Worm (Caenorhabditis elegans): ENCODE data around the gene thoc-2.

The thoc-2 gene

ce11 chrIII:6420995-6421404 lies 53.2 kb downstream of the thoc-2 start:
- TF ChIP-seq mdl-1 (tag; optimal IDR thresholded peaks at IDR 0.05) = peak; percentile 68 to 98
- TF ChIP-seq nhr-77 (tag; optimal IDR thresholded peaks at IDR 0.05) = peak; percentile 60
- TF ChIP-seq isw-1 (GFP tag; IDR thresholded peaks at IDR 0.05) = peak; percentile 87
- TF ChIP-seq zip-4 (GFP tag; optimal IDR thresholded peaks at IDR 0.05) = peak; percentile 77
- TF ChIP-seq jun-1 (tag; optimal IDR thresholded peaks at IDR 0.05) = peak; percentile 90
- TF ChIP-seq lin-35 (GFP tag; optimal IDR thresholded peaks at IDR 0.05) = peak; percentile 76 to 81
- no peak for TF ChIP-seq zag-1 (tag; optimal IDR thresholded peaks at IDR 0.05)
- peak; percentile 77 for TF ChIP-seq fkh-4 (tag; optimal IDR thresholded peaks at IDR 0.05; ENCODE audit: borderline replicate concordance)
- no peak for TF ChIP-seq nhr-28 (tag; optimal IDR thresholded peaks at IDR 0.05)
- peak; percentile 31 for TF ChIP-seq F16B12.6 (tag; optimal IDR thresholded peaks at IDR 0.05)
- TF ChIP-seq Y116A8C.19 (tag; optimal IDR thresholded peaks at IDR 0.05; ENCODE audit: borderline replicate concordance) = no peak
- TF ChIP-seq lsy-2 (tag; optimal IDR thresholded peaks at IDR 0.05) = peak; percentile 81 to 88
- TF ChIP-seq ceh-63 (GFP tag; optimal IDR thresholded peaks at IDR 0.05) = no peak
- peak; percentile 22 for TF ChIP-seq nhr-237 (tag; optimal IDR thresholded peaks at IDR 0.05)
- TF ChIP-seq grh-1 (GFP tag; IDR thresholded peaks at IDR 0.05) = peak; percentile 92
- peak; percentile 87 for TF ChIP-seq egl-13 (tag; optimal IDR thresholded peaks at IDR 0.05)
- TF ChIP-seq lin-13 (GFP tag; optimal IDR thresholded peaks at IDR 0.05) = peak; percentile 63
- peak; percentile 80 for TF ChIP-seq sox-4 (tag; optimal IDR thresholded peaks at IDR 0.05)
- TF ChIP-seq nhr-19 (GFP tag; conservative IDR thresholded peaks at IDR 0.05) = peak; percentile 96
- TF ChIP-seq unc-62 (GFP tag; optimal IDR thresholded peaks at IDR 0.05) = no peak
- peak; percentile 80 for TF ChIP-seq ceh-88 (GFP tag; IDR thresholded peaks at IDR 0.05)
- peak; percentile 99 for TF ChIP-seq nhr-71 (tag; optimal IDR thresholded peaks at IDR 0.05)
- peak; percentile 51 to 73 for TF ChIP-seq egl-27 (tag; optimal IDR thresholded peaks at IDR 0.05)
- peak; percentile 85 for TF ChIP-seq unc-98 (GFP tag; IDR thresholded peaks at IDR 0.05)
- peak in 3 of 6 experiments; percentile 20 to 85 (median 78) for TF ChIP-seq elt-3 (tag; optimal IDR thresholded peaks at IDR 0.05)
- TF ChIP-seq elt-2 (tag; optimal IDR thresholded peaks at IDR 0.05) = peak; percentile 95
- TF ChIP-seq sptf-1 (tag; optimal IDR thresholded peaks at IDR 0.05) = no peak
- TF ChIP-seq nhr-85 (tag) = peak; percentile 99
- TF ChIP-seq alr-1 (tag; optimal IDR thresholded peaks at IDR 0.05; ENCODE audit: borderline replicate concordance) = no peak
- peak; percentile 73 for TF ChIP-seq snpc-4 (tag; optimal IDR thresholded peaks at IDR 0.05)
- TF ChIP-seq lin-15B (tag; optimal IDR thresholded peaks at IDR 0.05) = no peak
- TF ChIP-seq blmp-1 (tag; optimal IDR thresholded peaks at IDR 0.05) = peak; percentile 54
- peak; percentile 24 for TF ChIP-seq vab-15 (tag; optimal IDR thresholded peaks at IDR 0.05)
- no peak for TF ChIP-seq ceh-90 (tag; optimal IDR thresholded peaks at IDR 0.05)
- TF ChIP-seq C34B4.2 (tag; optimal IDR thresholded peaks at IDR 0.05) = peak; percentile 53
- peak; percentile 59 to 72 (median 69) for TF ChIP-seq dpl-1 (GFP tag; optimal IDR thresholded peaks at IDR 0.05)
- TF ChIP-seq pqm-1 (tag; optimal IDR thresholded peaks at IDR 0.05) = no peak
- peak; percentile 69 for TF ChIP-seq mef-2 (tag; optimal IDR thresholded peaks at IDR 0.05)
- TF ChIP-seq C04F5.9 (tag; optimal IDR thresholded peaks at IDR 0.05) = peak; percentile 76
- TF ChIP-seq nhr-84 (tag; optimal IDR thresholded peaks at IDR 0.05) = no peak
- peak in 1 of 2 experiments; percentile 89 for TF ChIP-seq ztf-11 (tag; optimal IDR thresholded peaks at IDR 0.05)
- peak; percentile 91 for TF ChIP-seq xbp-1 (tag; optimal IDR thresholded peaks at IDR 0.05)
- peak; percentile 98 for TF ChIP-seq nhr-90 (tag; optimal IDR thresholded peaks at IDR 0.05; ENCODE audit: poor library complexity)
- TF ChIP-seq lin-39 (tag; optimal IDR thresholded peaks at IDR 0.05) = peak; percentile 67
- TF ChIP-seq fos-1 (tag; optimal IDR thresholded peaks at IDR 0.05) = peak; percentile 60
- peak; percentile 96 for TF ChIP-seq swsn-7 (tag; optimal IDR thresholded peaks at IDR 0.05)
- peak; percentile 22 for TF ChIP-seq hpl-2 (GFP tag; optimal IDR thresholded peaks at IDR 0.05)
- no peak for TF ChIP-seq hlh-17 (GFP tag; optimal IDR thresholded peaks at IDR 0.05; ENCODE audit: borderline replicate concordance)
- TF ChIP-seq nhr-11 (tag; optimal IDR thresholded peaks at IDR 0.05) = peak; percentile 85
- no peak for TF ChIP-seq nhr-12 (tag; optimal IDR thresholded peaks at IDR 0.05)
- peak; percentile 96 for TF ChIP-seq tbx-2 (tag; optimal IDR thresholded peaks at IDR 0.05)
- peak; percentile 76 for TF ChIP-seq lir-3 (tag; optimal IDR thresholded peaks at IDR 0.05; ENCODE audit: poor library complexity)
